Worm (Caenorhabditis elegans): ENCODE data around the gene F54D10.4.

- TF ChIP-seq nhr-76 (tag; optimal IDR thresholded peaks at IDR 0.05) (no peak), lin-15B (tag; optimal IDR thresholded peaks at IDR 0.05) (no peak), mdl-1 (tag; optimal IDR thresholded peaks at IDR 0.05) (no peak), ceh-82 (tag; optimal IDR thresholded peaks at IDR 0.05) (no peak), set-16 (GFP tag; IDR thresholded peaks at IDR 0.05) (no peak), nhr-237 (tag; optimal IDR thresholded peaks at IDR 0.05) (no peak), unc-62 (GFP tag; optimal IDR thresholded peaks at IDR 0.05 in 1 of 2) (peak in 1 of 2 experiments; percentile 20), unc-62 (tag; optimal IDR thresholded peaks at IDR 0.05) (no peak), mep-1 (tag; optimal IDR thresholded peaks at IDR 0.05) (no peak), ceh-62 (tag; optimal IDR thresholded peaks at IDR 0.05) (no peak), aly-2 (tag; optimal IDR thresholded peaks at IDR 0.05) (no peak), fkh-10 (GFP tag; optimal IDR thresholded peaks at IDR 0.05) (no peak)
Observed at ce11 chrII:3788356-3788962, 18.4 kb downstream of the F54D10.4 start.

Data from whole organism, L4 larva.